Fruit fly (Drosophila melanogaster) whole organism, prepupa: ENCODE measurements around the gene ATPsynCF6.

Experiments used
- Blimp-1 ChIP-seq: fragments of 200-800 bp; sonication (Bioruptor generic); optimal IDR thresholded peaks from 3 replicates; lab custom pipeline; 2017; ENCODE audit warnings: missing biosample characterization, missing genetic modification characterization, mild to moderate bottlenecking, moderate library complexity, missing genetic modification reagents
- CG10669 ChIP-seq: fragments of 200-800 bp; sonication (Bioruptor generic); optimal IDR thresholded peaks from 3 replicates; lab custom pipeline; 2018; ENCODE audit warnings: missing biosample characterization, mild to moderate bottlenecking, missing genetic modification characterization, moderate library complexity
- CG11294 ChIP-seq: fragments of 200-800 bp; sonication (Bioruptor generic); IDR thresholded peaks from 2 replicates; pipeline ENCODE4 v1.3.6; 2022; ENCODE audit warnings: missing biosample characterization, missing genetic modification characterization
- CG11762 ChIP-seq: fragments of 200-800 bp; sonication (Bioruptor generic); optimal IDR thresholded peaks from 3 replicates; lab custom pipeline; 2016; ENCODE audit warnings: missing biosample characterization, missing genetic modification characterization; ENCODE audit not compliant: insufficient read depth
- CG11902 ChIP-seq: fragments of 200-800 bp; sonication (Bioruptor generic); optimal IDR thresholded peaks from 3 replicates; lab custom pipeline; 2016; ENCODE audit warnings: missing biosample characterization, missing genetic modification characterization
- CG15336 ChIP-seq: fragments of 200-800 bp; sonication (Bioruptor generic); IDR thresholded peaks from 2 replicates; pipeline ENCODE4 v1.3.6; 2022; ENCODE audit warnings: missing biosample characterization, missing genetic modification characterization
- CG1621 ChIP-seq: fragments of 200-800 bp; sonication (Bioruptor generic); optimal IDR thresholded peaks from 3 replicates; lab custom pipeline; 2018; ENCODE audit warnings: missing biosample characterization, mild to moderate bottlenecking, missing genetic modification characterization
- CG16779 ChIP-seq: fragments of 200-800 bp; sonication (Bioruptor generic); optimal IDR thresholded peaks from 3 replicates; lab custom pipeline; 2017; ENCODE audit warnings: missing biosample characterization, mild to moderate bottlenecking, missing genetic modification characterization
- CG3032 ChIP-seq: fragments of 200-800 bp; optimal IDR thresholded peaks from 2 replicates; lab custom pipeline; 2019; ENCODE audit warnings: missing biosample characterization, mild to moderate bottlenecking, missing genetic modification characterization, moderate library complexity
- CG31627 ChIP-seq: fragments of 200-800 bp; sonication (Bioruptor generic); optimal IDR thresholded peaks from 3 replicates; lab custom pipeline; 2016; ENCODE audit warnings: missing biosample characterization, missing genetic modification characterization
- CG32006 ChIP-seq: fragments of 200-800 bp; sonication (Bioruptor generic); optimal IDR thresholded peaks from 3 replicates; lab custom pipeline; 2017; ENCODE audit warnings: missing biosample characterization, mild to moderate bottlenecking, missing genetic modification characterization
- CG34406 ChIP-seq: fragments of 200-800 bp; sonication (Bioruptor generic); optimal IDR thresholded peaks from 3 replicates; lab custom pipeline; 2016; ENCODE audit warnings: missing biosample characterization, missing genetic modification characterization
- CG4318 ChIP-seq: fragments of 200-800 bp; sonication (Bioruptor generic); optimal IDR thresholded peaks from 3 replicates; lab custom pipeline; 2017; ENCODE audit warnings: missing biosample characterization, mild to moderate bottlenecking, missing genetic modification characterization
- CG6276 ChIP-seq: fragments of 200-800 bp; sonication (Bioruptor generic); optimal IDR thresholded peaks from 2 replicates; lab custom pipeline; 2017; ENCODE audit warnings: missing biosample characterization, mild to moderate bottlenecking, missing genetic modification characterization
- CG6808 ChIP-seq: fragments of 200-800 bp; sonication (Bioruptor generic); optimal IDR thresholded peaks from 3 replicates; lab custom pipeline; 2017; ENCODE audit warnings: missing biosample characterization, missing genetic modification characterization, mild to moderate bottlenecking, moderate library complexity, missing genetic modification reagents
- CG6854 ChIP-seq: fragments of 200-800 bp; sonication (Bioruptor generic); optimal IDR thresholded peaks from 2 replicates; lab custom pipeline; 2017; ENCODE audit warnings: missing biosample characterization, mild to moderate bottlenecking, missing genetic modification characterization
- CG7368 ChIP-seq: fragments of 200-800 bp; sonication (Bioruptor generic); optimal IDR thresholded peaks from 3 replicates; lab custom pipeline; 2016; ENCODE audit warnings: missing biosample characterization, missing genetic modification characterization
- CG8119 ChIP-seq: fragments of 200-800 bp; sonication (Bioruptor generic); IDR thresholded peaks from 3 replicates; pipeline ENCODE4 v1.3.6; 2022; ENCODE audit warnings: missing biosample characterization, missing genetic modification characterization
- CG8319 ChIP-seq: fragments of 200-800 bp; sonication (Bioruptor generic); optimal IDR thresholded peaks from 3 replicates; lab custom pipeline; 2016; ENCODE audit warnings: missing biosample characterization, missing genetic modification characterization
- CG9139 ChIP-seq: fragments of 200-800 bp; sonication (Bioruptor generic); optimal IDR thresholded peaks from 3 replicates; lab custom pipeline; 2017; ENCODE audit warnings: missing biosample characterization, mild to moderate bottlenecking, missing genetic modification characterization
- Eip78C ChIP-seq: fragments of 200-800 bp; sonication (Bioruptor generic); peaks from one replicate; lab custom pipeline; 2016; ENCODE audit warnings: missing biosample characterization, missing genetic modification characterization
- Ets96B ChIP-seq: fragments of 200-800 bp; optimal IDR thresholded peaks from 2 replicates; lab custom pipeline; 2019; ENCODE audit warnings: missing biosample characterization, mild to moderate bottlenecking, missing genetic modification characterization, moderate library complexity
- Gug ChIP-seq: fragments of 200-800 bp; sonication (Bioruptor generic); IDR thresholded peaks from 2 replicates; pipeline ENCODE4 v1.3.6; 2022; ENCODE audit warnings: missing biosample characterization, missing genetic modification characterization
- Hr38 ChIP-seq: sonication (Bioruptor generic); optimal IDR thresholded peaks from 2 replicates; lab custom pipeline; 2016; ENCODE audit warnings: missing biosample characterization, missing genetic modification characterization
- Hr39 ChIP-seq: fragments of 200-800 bp; sonication (Bioruptor generic); optimal IDR thresholded peaks from 2 replicates; lab custom pipeline; 2016; ENCODE audit warnings: missing biosample characterization, missing genetic modification characterization
- Hr4 ChIP-seq: fragments of 200-800 bp; sonication (Bioruptor generic); optimal IDR thresholded peaks from 3 replicates; lab custom pipeline; 2016; ENCODE audit warnings: missing biosample characterization, missing genetic modification characterization
- Met ChIP-seq: fragments of 200-800 bp; sonication (Bioruptor generic); optimal IDR thresholded peaks from 3 replicates; lab custom pipeline; 2016; ENCODE audit warnings: missing biosample characterization, missing genetic modification characterization
- OdsH ChIP-seq: fragments of 200-800 bp; sonication (Bioruptor generic); optimal IDR thresholded peaks from 3 replicates; lab custom pipeline; 2016; ENCODE audit warnings: missing biosample characterization, missing genetic modification characterization
- Sox102F ChIP-seq: fragments of 200-800 bp; sonication (Bioruptor generic); optimal IDR thresholded peaks from 2 replicates; lab custom pipeline; 2016; ENCODE audit warnings: missing biosample characterization, mild to moderate bottlenecking, missing genetic modification characterization
- achi ChIP-seq: fragments of 200-800 bp; sonication (Bioruptor generic); optimal IDR thresholded peaks from 3 replicates; lab custom pipeline; 2016; ENCODE audit warnings: missing biosample characterization, missing genetic modification characterization
- acj6 ChIP-seq: fragments of 200-800 bp; sonication (Bioruptor generic); optimal IDR thresholded peaks from 3 replicates; lab custom pipeline; 2016; ENCODE audit warnings: missing biosample characterization, missing genetic modification characterization
- cyc ChIP-seq: fragments of 200-800 bp; sonication (Bioruptor generic); optimal IDR thresholded peaks from 3 replicates; lab custom pipeline; 2016; ENCODE audit warnings: missing biosample characterization, missing genetic modification characterization
- dac ChIP-seq: fragments of 200-800 bp; sonication (Bioruptor generic); optimal IDR thresholded peaks from 2 replicates; lab custom pipeline; 2017; ENCODE audit warnings: missing biosample characterization, mild to moderate bottlenecking, missing genetic modification characterization
- dsx ChIP-seq: fragments of 200-800 bp; optimal IDR thresholded peaks from 3 replicates; lab custom pipeline; 2019; ENCODE audit warnings: missing biosample characterization, mild to moderate bottlenecking, missing genetic modification characterization, moderate library complexity; ENCODE audit not compliant: poor library complexity, severe bottlenecking
- fd59A ChIP-seq: fragments of 200-800 bp; sonication (Bioruptor generic); optimal IDR thresholded peaks from 2 replicates; lab custom pipeline; 2017; ENCODE audit warnings: missing biosample characterization, mild to moderate bottlenecking, missing genetic modification characterization, missing genetic modification reagents
- fkh ChIP-seq: fragments of 200-800 bp; sonication (Bioruptor generic); optimal IDR thresholded peaks from 3 replicates; lab custom pipeline; 2017; ENCODE audit warnings: missing biosample characterization, mild to moderate bottlenecking, missing genetic modification characterization, moderate library complexity
- lz ChIP-seq: fragments of 200-800 bp; sonication (Bioruptor generic); optimal IDR thresholded peaks from 3 replicates; lab custom pipeline; 2016; ENCODE audit warnings: missing biosample characterization, missing genetic modification characterization
- pdm3 ChIP-seq: fragments of 200-800 bp; sonication (Bioruptor generic); optimal IDR thresholded peaks from 3 replicates; lab custom pipeline; 2016; ENCODE audit warnings: missing biosample characterization, missing genetic modification characterization
- salr ChIP-seq, 2 experiments: fragments of 200-800 bp; sonication (Bioruptor generic); optimal IDR thresholded peaks; 3 replicates each; lab custom pipeline; 2016 to 2018; ENCODE audit warnings: missing biosample characterization in 2 of 2, missing genetic modification characterization in 2 of 2, mild to moderate bottlenecking in 1 of 2
- ss ChIP-seq, 2 experiments: fragments of 200-800 bp; sonication (Bioruptor generic); optimal IDR thresholded peaks; 2 replicates in 1 of 2; 3 replicates in 1 of 2; lab custom pipeline; 2017 to 2018; ENCODE audit warnings: mild to moderate bottlenecking in 2 of 2, missing biosample characterization in 2 of 2, missing genetic modification characterization in 2 of 2, moderate library complexity in 1 of 2
- svp ChIP-seq: fragments of 200-800 bp; sonication (Bioruptor generic); peaks from one replicate; lab custom pipeline; 2016; ENCODE audit warnings: missing biosample characterization, missing genetic modification characterization
- topi ChIP-seq: fragments of 200-800 bp; sonication (Bioruptor generic); optimal IDR thresholded peaks from 3 replicates; lab custom pipeline; 2016; ENCODE audit warnings: missing biosample characterization, missing genetic modification characterization
- vri ChIP-seq: fragments of 200-800 bp; sonication (Bioruptor generic); optimal IDR thresholded peaks from 3 replicates; lab custom pipeline; 2016; ENCODE audit warnings: missing biosample characterization, mild to moderate bottlenecking, missing genetic modification characterization

ATPsynCF6 gene

dm6 chr3R:23332535-23333333, 23.1 kb downstream of the ATPsynCF6 start (continued):
- TF ChIP-seq Ets96B (tag; lab: Kevin White, UChicago), result peak; percentile 10
- TF ChIP-seq acj6, result no peak
- TF ChIP-seq dac (GFP tag; lab: Kevin White, UChicago), result no peak
- peak; percentile 2 for TF ChIP-seq CG31627 (GFP tag; lab: Kevin White, UChicago)
- no peak for TF ChIP-seq Met (GFP tag; lab: Kevin White, UChicago)
- no peak for TF ChIP-seq CG7368 (GFP tag; lab: Kevin White, UChicago)
- no peak for TF ChIP-seq CG4318
- TF ChIP-seq fd59A (GFP tag; lab: Kevin White, UChicago), result no peak
- peak; percentile 10 for TF ChIP-seq CG10669 (GFP tag; lab: Kevin White, UChicago)
- TF ChIP-seq CG32006 (GFP tag; lab: Kevin White, UChicago), result no peak
- no peak for TF ChIP-seq cyc
- TF ChIP-seq vri (GFP tag; lab: Kevin White, UChicago), result no peak
- TF ChIP-seq CG16779 (tag; lab: Kevin White, UChicago), result no peak
- TF ChIP-seq Hr38 (GFP tag; lab: Kevin White, UChicago), result no peak
- TF ChIP-seq achi (GFP tag; lab: Kevin White, UChicago), result no peak
- no peak for TF ChIP-seq CG8319 (GFP tag; lab: Kevin White, UChicago)
- TF ChIP-seq Blimp-1 (GFP tag; lab: Kevin White, UChicago), result no peak
- no peak for TF ChIP-seq CG11294 (GFP tag; lab: Robert Waterston, UW)
- TF ChIP-seq Gug (GFP tag; lab: Robert Waterston, UW), result no peak

DNA sequence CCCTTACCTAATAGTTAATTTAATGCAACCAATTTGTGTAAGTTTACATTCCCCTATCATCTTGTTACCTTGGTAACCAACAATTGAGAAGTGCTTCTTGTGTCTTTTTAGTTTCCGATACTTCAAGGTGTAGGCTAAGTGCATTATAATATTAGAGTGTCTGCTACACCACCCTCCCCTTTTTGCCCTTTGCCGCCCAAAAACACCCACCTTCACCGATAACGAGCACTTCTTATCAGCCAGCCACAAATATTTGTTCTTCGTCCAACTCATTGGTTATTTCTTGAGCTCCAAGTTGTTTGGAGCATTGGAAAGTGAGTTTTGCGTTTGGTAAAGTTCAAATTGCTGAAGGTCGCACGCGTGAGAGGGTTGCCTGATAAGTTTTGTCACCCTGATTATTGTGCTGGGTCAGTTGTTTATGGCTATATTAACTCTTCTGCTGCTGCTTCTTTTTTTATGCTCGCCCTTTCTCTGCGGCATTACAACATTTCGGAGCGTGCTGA, 23.9 kb downstream of the ATPsynCF6 start:
- no peak for TF ChIP-seq pdm3 (GFP tag; lab: Kevin White, UChicago)
- no peak for TF ChIP-seq CG6808 (GFP tag; lab: Kevin White, UChicago)
- peak; percentile 61 for TF ChIP-seq fkh
- TF ChIP-seq OdsH, result no peak
- no peak for TF ChIP-seq CG16779 (tag; lab: Kevin White, UChicago)
- TF ChIP-seq vri (GFP tag; lab: Kevin White, UChicago), result peak; percentile 53

- TF ChIP-seq CG8119 (GFP tag; lab: Robert Waterston, UW) (no peak), CG11902 (GFP tag; lab: Kevin White, UChicago) (no peak), acj6 (peak; percentile 46), Sox102F (GFP tag; lab: Kevin White, UChicago) (peak; percentile 7), CG6854 (GFP tag; lab: Kevin White, UChicago) (no peak), Eip78C (peak; percentile 79), ss (GFP tag; optimal IDR thresholded peaks at IDR 0.05; lab: Kevin White, UChicago) (no peak), OdsH (no peak), CG11762 (GFP tag; lab: Kevin White, UChicago) (no peak), Hr4 (GFP tag; lab: Kevin White, UChicago) (peak; percentile 40), fd59A (GFP tag; lab: Kevin White, UChicago) (no peak), CG15336 (GFP tag; lab: Robert Waterston, UW) (no peak), CG6808 (GFP tag; lab: Kevin White, UChicago) (no peak), CG32006 (GFP tag; lab: Kevin White, UChicago) (peak; percentile 36), Gug (GFP tag; lab: Robert Waterston, UW) (no peak), CG9139 (GFP tag; lab: Kevin White, UChicago) (no peak), CG11294 (GFP tag; lab: Robert Waterston, UW) (no peak), CG31627 (GFP tag; lab: Kevin White, UChicago) (peak; percentile 11), topi (peak; percentile 55), CG4318 (no peak), svp (peak; percentile 57), CG16779 (tag; lab: Kevin White, UChicago) (no peak), dsx (GFP tag; lab: Kevin White, UChicago) (no peak), CG1621 (no peak), CG8319 (GFP tag; lab: Kevin White, UChicago) (no peak), lz (GFP tag; lab: Kevin White, UChicago) (peak; percentile 24), pdm3 (GFP tag; lab: Kevin White, UChicago) (peak; percentile 59), Ets96B (tag; lab: Kevin White, UChicago) (peak; percentile 11), salr (GFP tag; optimal IDR thresholded peaks at IDR 0.05; lab: Kevin White, UChicago) (peak in 1 of 2 experiments; percentile 11), CG3032 (peak; percentile 20), CG6276 (GFP tag; lab: Kevin White, UChicago) (no peak), Hr39 (peak; percentile 7), cyc (peak; percentile 34), vri (GFP tag; lab: Kevin White, UChicago) (no peak), CG10669 (GFP tag; lab: Kevin White, UChicago) (peak; percentile 11), CG34406 (GFP tag; lab: Kevin White, UChicago) (no peak)
Measured at dm6 chr3R:23331280-23331679, 24.6 kb downstream of the ATPsynCF6 start.
